Worm (Caenorhabditis elegans): ENCODE measurements around the gene cbn-1.

DNA sequence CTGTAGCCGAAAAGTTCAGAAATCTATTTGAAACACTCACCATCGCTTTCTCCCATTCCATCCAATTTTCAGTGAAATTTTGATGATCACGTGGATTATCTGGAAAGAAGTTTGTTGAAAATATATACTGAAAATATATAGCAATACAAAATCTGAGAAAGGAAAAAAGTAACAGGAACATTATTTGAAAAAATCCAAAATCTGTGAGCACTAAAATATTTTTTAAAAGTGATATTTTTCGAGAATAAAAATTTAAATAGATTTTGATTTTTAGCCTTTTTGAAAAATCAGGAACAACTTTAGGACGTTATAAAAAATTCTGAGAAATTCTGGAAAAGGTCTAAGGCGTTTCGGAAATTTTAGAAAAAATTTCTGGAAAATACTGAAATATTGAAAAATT, 24.6 kb upstream of the cbn-1 start, which contains the start of gene dmsr-4:
- TF ChIP-seq him-1 (tag; optimal IDR thresholded peaks at IDR 0.05) (no peak), W03F9.2 (tag; optimal IDR thresholded peaks at IDR 0.05) (no peak)
